Fruit fly (Drosophila melanogaster) whole organism, adult: ENCODE results near the gene CG4022.
A peak's percentile ranks its signal among the peaks of the same experiment; 100 is the strongest.

ENCODE experiments used
- CG11617 ChIP-seq: fragments of 200-800 bp; sonication (Bioruptor generic); optimal IDR thresholded peaks from 2 replicates; lab custom pipeline; 2017; ENCODE audit warnings: mild to moderate bottlenecking, missing biosample characterization, missing genetic modification reagents, missing genetic modification characterization
- CG12768 ChIP-seq: fragments of 200-800 bp; sonication (Bioruptor generic); optimal IDR thresholded peaks from 2 replicates; lab custom pipeline; 2017; ENCODE audit warnings: missing biosample characterization, missing genetic modification characterization, mild to moderate bottlenecking, moderate library complexity, missing genetic modification reagents
- CG14711 ChIP-seq: fragments of 200-800 bp; sonication (Bioruptor generic); optimal IDR thresholded peaks from 2 replicates; lab custom pipeline; 2018; ENCODE audit warnings: missing biosample characterization, mild to moderate bottlenecking, missing genetic modification characterization, moderate library complexity
- CG5204 ChIP-seq: fragments of 200-800 bp; sonication (Bioruptor generic); optimal IDR thresholded peaks from 2 replicates; lab custom pipeline; 2016; ENCODE audit warnings: missing biosample characterization, missing genetic modification characterization
- CG7045 ChIP-seq: fragments of 200-800 bp; sonication (Bioruptor generic); optimal IDR thresholded peaks from 2 replicates; lab custom pipeline; 2017; ENCODE audit warnings: missing biosample characterization, mild to moderate bottlenecking, missing genetic modification characterization
- CG7101 ChIP-seq: fragments of 200-800 bp; sonication (Bioruptor generic); optimal IDR thresholded peaks from 2 replicates; lab custom pipeline; 2018; ENCODE audit warnings: missing biosample characterization, mild to moderate bottlenecking, missing genetic modification characterization, moderate library complexity
- Mnt ChIP-seq: fragments of 200-800 bp; sonication (Bioruptor generic); optimal IDR thresholded peaks from 2 replicates; lab custom pipeline; 2016; ENCODE audit warnings: missing biosample characterization, mild to moderate bottlenecking, missing genetic modification characterization
- bab1 ChIP-seq: fragments of 200-800 bp; sonication (Bioruptor generic); optimal IDR thresholded peaks from 3 replicates; lab custom pipeline; 2019; ENCODE audit warnings: missing biosample characterization, mild to moderate bottlenecking, missing genetic modification characterization, moderate library complexity
- kay ChIP-seq: fragments of 200-800 bp; sonication (Bioruptor generic); peaks from one replicate; lab custom pipeline; 2016; ENCODE audit warnings: missing biosample characterization, missing genetic modification characterization, borderline replicate concordance
- ovo ChIP-seq: fragments of 200-800 bp; sonication (Bioruptor generic); optimal IDR thresholded peaks from 2 replicates; lab custom pipeline; 2016; ENCODE audit warnings: missing biosample characterization, missing genetic modification characterization
- toe ChIP-seq: fragments of 200-800 bp; sonication (Bioruptor generic); optimal IDR thresholded peaks from 2 replicates; lab custom pipeline; 2016; ENCODE audit warnings: missing biosample characterization, missing genetic modification characterization

dm6 chr3L:9377198-9378035 lies 33.2 kb downstream of the CG4022 start, which contains the start of gene Hsp26:
- TF ChIP-seq bab1 (peak; percentile 76), CG7045 (GFP tag; lab: Kevin White, UChicago) (peak; percentile 70), kay (peak; percentile 99), CG14711 (tag; lab: Kevin White, UChicago) (peak; percentile 81), CG5204 (GFP tag; lab: Kevin White, UChicago) (no peak), CG12768 (GFP tag; lab: Kevin White, UChicago) (peak; percentile 77), toe (no peak), ovo (GFP tag; lab: Kevin White, UChicago) (no peak), CG7101 (tag; lab: Kevin White, UChicago) (peak; percentile 78), Mnt (peak; percentile 62), CG11617 (GFP tag; lab: Kevin White, UChicago) (peak; percentile 89)
